Fruit fly (Drosophila melanogaster) whole organism, embryonic: ENCODE data around the gene Pvf3.

Experiments
- Blimp-1 ChIP-seq: fragments of 200-800 bp; sonication (Bioruptor generic); optimal IDR thresholded peaks from 3 replicates; lab custom pipeline; 2018; ENCODE audit warnings: missing biosample characterization, missing genetic modification characterization, mild to moderate bottlenecking, moderate library complexity, missing genetic modification reagents
- CG10959 ChIP-seq: fragments of 200-800 bp; sonication (Bioruptor generic); IDR thresholded peaks from 2 replicates; pipeline ENCODE4 v1.3.6; 2022; ENCODE audit warnings: missing biosample characterization, missing genetic modification characterization
- CG12769 ChIP-seq: fragments of 200-800 bp; sonication (Bioruptor generic); optimal IDR thresholded peaks from 2 replicates; lab custom pipeline; 2019; ENCODE audit warnings: missing biosample characterization, mild to moderate bottlenecking, missing genetic modification characterization, moderate library complexity
- CG13123 ChIP-seq: fragments of 200-800 bp; sonication (Bioruptor generic); optimal IDR thresholded peaks from 2 replicates; lab custom pipeline; 2016; ENCODE audit warnings: missing biosample characterization, missing genetic modification characterization
- CG13775 ChIP-seq: fragments of 200-800 bp; sonication (Bioruptor generic); optimal IDR thresholded peaks from 3 replicates; lab custom pipeline; 2017; ENCODE audit warnings: missing biosample characterization, mild to moderate bottlenecking, missing genetic modification characterization
- CG14014 ChIP-seq: fragments of 200-800 bp; sonication (Bioruptor generic); IDR thresholded peaks from 2 replicates; pipeline ENCODE4 v1.3.6; 2022; ENCODE audit warnings: missing biosample characterization, missing genetic modification characterization
- CG14710 ChIP-seq: fragments of 200-800 bp; sonication (Bioruptor generic); optimal IDR thresholded peaks from 3 replicates; lab custom pipeline; 2019; ENCODE audit warnings: missing biosample characterization, mild to moderate bottlenecking, missing genetic modification characterization, moderate library complexity
- CG14860 ChIP-seq: fragments of 200-800 bp; sonication (Bioruptor generic); IDR thresholded peaks from 3 replicates; pipeline ENCODE4 v1.3.6; 2022; ENCODE audit warnings: missing biosample characterization, missing genetic modification characterization; ENCODE audit not compliant: partially characterized antibody
- CG17802 ChIP-seq: fragments of 200-800 bp; sonication (Bioruptor generic); optimal IDR thresholded peaks from 2 replicates; lab custom pipeline; 2018; ENCODE audit warnings: missing biosample characterization, mild to moderate bottlenecking, missing genetic modification characterization, moderate library complexity
- CG17829 ChIP-seq: fragments of 200-800 bp; optimal IDR thresholded peaks from 2 replicates; lab custom pipeline; 2019; ENCODE audit warnings: missing biosample characterization, mild to moderate bottlenecking, missing genetic modification characterization, moderate library complexity
- CG18011 ChIP-seq: fragments of 200-800 bp; sonication (Bioruptor generic); optimal IDR thresholded peaks from 2 replicates; lab custom pipeline; 2017; ENCODE audit warnings: missing biosample characterization, missing genetic modification characterization, mild to moderate bottlenecking, moderate library complexity, missing genotype
- CG18262 ChIP-seq: fragments of 200-800 bp; optimal IDR thresholded peaks from 3 replicates; lab custom pipeline; 2019; ENCODE audit warnings: missing biosample characterization, mild to moderate bottlenecking, missing genetic modification characterization, moderate library complexity
- CG2116 ChIP-seq: fragments of 200-800 bp; sonication (Bioruptor generic); optimal IDR thresholded peaks from 3 replicates; lab custom pipeline; 2018; ENCODE audit warnings: missing biosample characterization, mild to moderate bottlenecking, missing genetic modification characterization
- CG30020 ChIP-seq: fragments of 200-800 bp; optimal IDR thresholded peaks from 2 replicates; lab custom pipeline; 2019; ENCODE audit warnings: missing biosample characterization, mild to moderate bottlenecking, missing genetic modification characterization, moderate library complexity
- CG33213 ChIP-seq: fragments of 200-800 bp; sonication (Bioruptor generic); optimal IDR thresholded peaks from 3 replicates; lab custom pipeline; 2016; ENCODE audit warnings: missing biosample characterization, missing genetic modification characterization
- CG34224 ChIP-seq: fragments of 200-800 bp; sonication (Bioruptor generic); IDR thresholded peaks from 3 replicates; pipeline ENCODE4 v1.3.6; 2022; ENCODE audit warnings: missing biosample characterization, missing genetic modification characterization; ENCODE audit not compliant: partially characterized antibody
- CG7372 ChIP-seq: fragments of 200-800 bp; sonication (Bioruptor generic); IDR thresholded peaks from 2 replicates; pipeline ENCODE4 v1.3.6; 2022; ENCODE audit warnings: missing biosample characterization, missing genetic modification characterization
- CG7963 ChIP-seq: fragments of 200-800 bp; sonication (Bioruptor generic); IDR thresholded peaks from 3 replicates; pipeline ENCODE4 v1.3.6; 2022; ENCODE audit warnings: missing biosample characterization, missing genetic modification characterization; ENCODE audit not compliant: partially characterized antibody
- CG8924 ChIP-seq: fragments of 200-800 bp; optimal IDR thresholded peaks from 3 replicates; lab custom pipeline; 2019; ENCODE audit warnings: missing biosample characterization, mild to moderate bottlenecking, missing genetic modification characterization, moderate library complexity
- CG9437 ChIP-seq: fragments of 200-800 bp; sonication (Bioruptor generic); optimal IDR thresholded peaks from 2 replicates; lab custom pipeline; 2018; ENCODE audit warnings: missing biosample characterization, mild to moderate bottlenecking, missing genetic modification characterization
- CG9797 ChIP-seq: fragments of 200-800 bp; sonication (Bioruptor generic); optimal IDR thresholded peaks from 3 replicates; lab custom pipeline; 2018; ENCODE audit warnings: missing biosample characterization, mild to moderate bottlenecking, missing genetic modification characterization
- CG9932 ChIP-seq: fragments of 200-800 bp; sonication (Bioruptor generic); IDR thresholded peaks from 2 replicates; pipeline ENCODE4 v1.3.6; 2022; ENCODE audit warnings: missing biosample characterization, missing genetic modification characterization
- Dll ChIP-seq: fragments of 200-800 bp; sonication (Bioruptor generic); IDR thresholded peaks from 4 replicates; pipeline ENCODE4 v1.3.6; 2022; ENCODE audit warnings: missing biosample characterization, missing genetic modification characterization; ENCODE audit not compliant: partially characterized antibody
- Dp ChIP-seq: fragments of 200-800 bp; sonication (Bioruptor generic); optimal IDR thresholded peaks from 2 replicates; lab custom pipeline; 2018; ENCODE audit warnings: missing biosample characterization, mild to moderate bottlenecking, missing genetic modification characterization, moderate library complexity
- Elba2 ChIP-seq: fragments of 200-800 bp; sonication (Bioruptor generic); optimal IDR thresholded peaks from 3 replicates; lab custom pipeline; 2016; ENCODE audit warnings: missing biosample characterization, missing genetic modification characterization
- Lhr ChIP-seq: fragments of 200-800 bp; sonication (Bioruptor generic); optimal IDR thresholded peaks from 3 replicates; lab custom pipeline; 2017; ENCODE audit warnings: mild to moderate bottlenecking, missing biosample characterization, missing genetic modification reagents, missing genetic modification characterization
- MESR4 ChIP-seq: fragments of 200-800 bp; sonication (Bioruptor generic); optimal IDR thresholded peaks from 2 replicates; lab custom pipeline; 2018; ENCODE audit warnings: missing biosample characterization, mild to moderate bottlenecking, missing genetic modification characterization, moderate library complexity
- Med ChIP-seq: fragments of 200-800 bp; sonication (Bioruptor generic); peaks from one replicate; lab custom pipeline; 2016; ENCODE audit warnings: missing biosample characterization, missing genetic modification characterization, mild to moderate bottlenecking, inconsistent platforms, moderate library complexity
- NC2β ChIP-seq: fragments of 200-800 bp; sonication (Bioruptor generic); optimal IDR thresholded peaks from 2 replicates; lab custom pipeline; 2016; ENCODE audit warnings: missing biosample characterization, missing genetic modification characterization
- Neu2 ChIP-seq: fragments of 200-800 bp; sonication (Bioruptor generic); optimal IDR thresholded peaks from 3 replicates; lab custom pipeline; 2016; ENCODE audit warnings: missing biosample characterization, missing genetic modification characterization, borderline replicate concordance
- Rfx ChIP-seq: fragments of 200-800 bp; sonication (Bioruptor generic); IDR thresholded peaks from 2 replicates; pipeline ENCODE4 v1.3.6; 2022; ENCODE audit warnings: missing biosample characterization, missing genetic modification characterization
- Sin3A ChIP-seq: fragments of >200 bp; optimal IDR thresholded peaks from 2 replicates; lab custom pipeline; 2018
- YL-1 ChIP-seq: fragments of 200-800 bp; sonication (Bioruptor generic); optimal IDR thresholded peaks from 3 replicates; lab custom pipeline; 2017; ENCODE audit warnings: missing biosample characterization, mild to moderate bottlenecking, missing genetic modification characterization
- dan ChIP-seq: fragments of 200-800 bp; sonication (Bioruptor generic); IDR thresholded peaks from 2 replicates; pipeline ENCODE4 v1.3.6; 2022; ENCODE audit warnings: missing biosample characterization, missing genetic modification characterization
- danr ChIP-seq: fragments of 200-800 bp; sonication (Bioruptor generic); IDR thresholded peaks from 2 replicates; pipeline ENCODE4 v1.3.6; 2022; ENCODE audit warnings: missing biosample characterization, missing genetic modification characterization
- disco-r ChIP-seq: fragments of 200-800 bp; sonication (Bioruptor generic); optimal IDR thresholded peaks from 2 replicates; lab custom pipeline; 2016; ENCODE audit warnings: missing biosample characterization, missing genetic modification characterization
- dmrt99B ChIP-seq: fragments of 200-800 bp; sonication (Bioruptor generic); optimal IDR thresholded peaks from 2 replicates; lab custom pipeline; 2018; ENCODE audit warnings: missing biosample characterization, mild to moderate bottlenecking, missing genetic modification characterization, moderate library complexity
- dysf ChIP-seq: fragments of 200-800 bp; sonication (Bioruptor generic); IDR thresholded peaks from 3 replicates; pipeline ENCODE4 v1.3.6; 2022; ENCODE audit warnings: missing biosample characterization, missing genetic modification characterization
- gfzf ChIP-seq: fragments of 200-800 bp; sonication (Bioruptor generic); optimal IDR thresholded peaks from 2 replicates; lab custom pipeline; 2016; ENCODE audit warnings: missing biosample characterization, mild to moderate bottlenecking, missing genetic modification characterization, moderate library complexity
- lilli ChIP-seq: fragments of 200-800 bp; sonication (Bioruptor generic); optimal IDR thresholded peaks from 3 replicates; lab custom pipeline; 2016; ENCODE audit warnings: missing biosample characterization, missing genetic modification characterization
- nmo ChIP-seq: fragments of 200-800 bp; sonication (Bioruptor generic); optimal IDR thresholded peaks from 2 replicates; lab custom pipeline; 2018; ENCODE audit warnings: missing biosample characterization, mild to moderate bottlenecking, missing genetic modification characterization, moderate library complexity
- pan ChIP-seq, 4 experiments: fragments of >200 bp in 3 of 4; fragments of 200-800 bp in 1 of 4; sonication (Bioruptor generic) in 1 of 4; optimal IDR thresholded peaks in 3 of 4; IDR thresholded peaks in 1 of 4; 2 replicates each; pipeline versions ENCODE4 v1.3.6 to Lab custom; 2017 to 2022; ENCODE audit warnings: missing biosample characterization in 2 of 4, missing genetic modification characterization in 2 of 4, mixed read lengths in 1 of 4
- phol ChIP-seq: fragments of 200-800 bp; sonication (Bioruptor generic); optimal IDR thresholded peaks from 3 replicates; lab custom pipeline; 2018; ENCODE audit warnings: missing biosample characterization, mild to moderate bottlenecking, missing genetic modification characterization, moderate library complexity
- prd ChIP-seq, 3 experiments: fragments of >200 bp in 2 of 3; fragments of 200-800 bp in 1 of 3; sonication (Bioruptor generic) in 1 of 3; optimal IDR thresholded peaks in 2 of 3; IDR thresholded peaks in 1 of 3; 2 replicates in 2 of 3; 3 replicates in 1 of 3; pipeline versions ENCODE4 v1.3.6 to Lab custom; 2017 to 2022; ENCODE audit warnings: missing biosample characterization in 1 of 3, missing genetic modification characterization in 1 of 3
- pzg ChIP-seq: fragments of 200-800 bp; sonication (Bioruptor generic); optimal IDR thresholded peaks from 3 replicates; lab custom pipeline; 2018; ENCODE audit warnings: missing biosample characterization, mild to moderate bottlenecking, missing genetic modification characterization, moderate library complexity
- sens ChIP-seq: fragments of 200-800 bp; sonication (Bioruptor generic); peaks from one replicate; lab custom pipeline; 2016; ENCODE audit warnings: missing biosample characterization, missing genetic modification characterization
- sqz ChIP-seq: fragments of 200-800 bp; sonication (Bioruptor generic); optimal IDR thresholded peaks from 3 replicates; lab custom pipeline; 2018; ENCODE audit warnings: missing biosample characterization, mild to moderate bottlenecking, missing genetic modification characterization
- stwl ChIP-seq: fragments of 200-800 bp; sonication (Bioruptor generic); optimal IDR thresholded peaks from 3 replicates; lab custom pipeline; 2018; ENCODE audit warnings: missing biosample characterization, mild to moderate bottlenecking, missing genetic modification characterization, moderate library complexity
- ttk ChIP-seq: fragments of 200-800 bp; sonication (Bioruptor generic); IDR thresholded peaks from 2 replicates; pipeline ENCODE4 v2.1.2; 2022; ENCODE audit warnings: missing biosample characterization, missing genetic modification characterization
- zen ChIP-seq: fragments of 200-800 bp; sonication (Bioruptor generic); optimal IDR thresholded peaks from 3 replicates; lab custom pipeline; 2018; ENCODE audit warnings: missing biosample characterization, mild to moderate bottlenecking, missing genetic modification characterization, moderate library complexity

The Pvf3 gene

DNA sequence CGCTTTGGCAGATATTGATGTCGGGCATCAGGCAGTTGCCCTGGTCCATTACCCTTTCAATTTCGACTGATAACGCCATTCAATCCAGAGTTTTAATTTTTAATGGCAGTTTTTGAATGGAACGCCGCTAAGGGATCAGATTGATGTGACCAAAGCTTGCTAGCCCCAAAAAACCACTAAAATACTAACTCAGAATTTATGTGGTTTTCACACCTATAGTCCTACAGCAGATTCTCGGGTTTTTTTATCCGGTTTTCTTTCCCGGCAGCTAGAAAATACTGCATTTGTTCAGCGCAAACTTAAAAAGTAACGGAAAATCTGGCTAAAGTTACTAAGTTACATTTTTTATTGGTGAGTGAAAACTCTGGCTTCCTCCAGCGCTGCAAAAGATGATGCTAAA is 91.8 kb downstream of the Pvf3 start, which contains the start of gene Nuf2 (continued):
- no peak for TF ChIP-seq dysf (GFP tag; lab: Robert Waterston, UW)
- no peak for TF ChIP-seq NC2β (GFP tag; lab: Kevin White, UChicago)
- no peak for TF ChIP-seq ttk
- TF ChIP-seq pan (optimal IDR thresholded peaks at IDR 0.05; lab: Kevin White, UChicago) = no peak
- peak in 1 of 2 experiments; percentile 27 for TF ChIP-seq pan (GFP tag; optimal IDR thresholded peaks at IDR 0.05 in 1 of 2, IDR thresholded peaks at IDR 0.05 in 1 of 2)
- TF ChIP-seq CG7963 = no peak
- no peak for TF ChIP-seq sqz
- TF ChIP-seq CG33213 (GFP tag; lab: Kevin White, UChicago) = peak; percentile 69
- no peak for TF ChIP-seq CG10959 (GFP tag; lab: Robert Waterston, UW)
- TF ChIP-seq CG14014 (GFP tag; lab: Robert Waterston, UW) = no peak
- peak; percentile 17 for TF ChIP-seq YL-1 (GFP tag; lab: Kevin White, UChicago)
- TF ChIP-seq stwl (tag; lab: Kevin White, UChicago) = peak; percentile 70
- TF ChIP-seq Med (GFP tag; lab: Kevin White, UChicago) = peak; percentile 67
- no peak for TF ChIP-seq dan
- no peak for TF ChIP-seq CG14860 (GFP tag; lab: Robert Waterston, UW)
- peak; percentile 88 for TF ChIP-seq Lhr (GFP tag; lab: Kevin White, UChicago)
- TF ChIP-seq CG9437 (GFP tag; lab: Kevin White, UChicago) = no peak
- no peak for TF ChIP-seq danr
- no peak for TF ChIP-seq disco-r
- TF ChIP-seq dmrt99B (tag; lab: Kevin White, UChicago) = no peak
- TF ChIP-seq CG12769 (tag; lab: Kevin White, UChicago) = peak; percentile 24
- peak; percentile 46 for TF ChIP-seq nmo (GFP tag; lab: Kevin White, UChicago)
- TF ChIP-seq Sin3A (lab: Kevin White, UChicago) = peak; percentile 61
- TF ChIP-seq CG18011 = peak; percentile 18
- TF ChIP-seq Rfx (GFP tag; lab: Robert Waterston, UW) = no peak
- no peak for TF ChIP-seq Dll (GFP tag; lab: Robert Waterston, UW)
- TF ChIP-seq CG17829 = peak; percentile 24
- TF ChIP-seq zen (tag; lab: Kevin White, UChicago) = peak; percentile 11
- peak; percentile 37 for TF ChIP-seq CG2116
- TF ChIP-seq MESR4 = peak; percentile 19
- TF ChIP-seq CG17802 (tag; lab: Kevin White, UChicago) = peak; percentile 49
- no peak for TF ChIP-seq Blimp-1 (GFP tag; lab: Kevin White, UChicago)
- TF ChIP-seq Elba2 (GFP tag; lab: Kevin White, UChicago) = no peak
- no peak for TF ChIP-seq CG13775 (GFP tag; lab: Kevin White, UChicago)

DNA sequence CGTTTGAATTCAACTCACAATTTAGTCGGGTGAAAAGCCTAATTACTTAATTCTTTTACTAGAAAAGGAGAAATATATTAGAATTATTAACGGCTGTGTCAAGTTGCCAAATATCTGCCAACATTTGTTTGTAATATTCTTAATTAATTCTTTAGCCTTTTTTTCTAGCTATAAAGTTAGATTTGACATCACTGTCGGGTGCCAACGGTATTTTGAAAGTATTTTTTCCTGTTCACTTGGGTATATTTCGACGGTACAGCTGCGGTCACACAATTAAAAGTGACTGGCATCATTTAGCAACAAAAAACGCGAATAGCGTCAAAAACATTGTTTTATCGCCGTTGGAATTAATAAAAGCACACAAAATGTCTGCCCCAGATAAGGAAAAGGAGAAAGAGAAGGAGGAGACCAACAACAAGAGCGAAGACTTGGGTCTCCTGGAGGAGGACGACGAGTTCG is 93.7 kb downstream of the Pvf3 start, which contains the start of gene Sem1:
TSS of gene Sem1 (plus strand) at position 266 of the 459 bp plus-strand sequence.
- TF ChIP-seq Neu2 = no peak
- TF ChIP-seq CG13123 (GFP tag; lab: Kevin White, UChicago) = no peak
- peak; percentile 54 for TF ChIP-seq sens (GFP tag; lab: Kevin White, UChicago)
- peak; percentile 12 for TF ChIP-seq CG8924 (tag; lab: Kevin White, UChicago)
- TF ChIP-seq gfzf (GFP tag; lab: Kevin White, UChicago) = peak; percentile 86
- peak; percentile 55 for TF ChIP-seq pzg (GFP tag; lab: Kevin White, UChicago)
- TF ChIP-seq stwl (tag; lab: Kevin White, UChicago) = peak; percentile 29
- TF ChIP-seq CG9797 (GFP tag; lab: Kevin White, UChicago) = peak; percentile 59
- no peak for TF ChIP-seq prd (optimal IDR thresholded peaks at IDR 0.05; lab: Kevin White, UChicago)
- TF ChIP-seq prd (GFP tag; IDR thresholded peaks at IDR 0.05; lab: Robert Waterston, UW) = 0 out of 3 replicates have a peak, but pooled peaks have one; percentile 14
- peak; percentile 6 for TF ChIP-seq lilli (GFP tag; lab: Kevin White, UChicago)
- peak; percentile 39; the same call in 1 of the 2 replicates for TF ChIP-seq CG9932 (GFP tag; lab: Robert Waterston, UW)
- TF ChIP-seq CG18262 (tag; lab: Kevin White, UChicago) = peak; percentile 4
- peak; percentile 50 for TF ChIP-seq CG14710 (tag; lab: Kevin White, UChicago)
- TF ChIP-seq CG30020 = peak; percentile 47
- TF ChIP-seq Dp = peak; percentile 34
- no peak for TF ChIP-seq CG7372 (GFP tag; lab: Robert Waterston, UW)
- TF ChIP-seq CG34224 = peak; percentile 18; the same call in 1 of the 3 replicates
- TF ChIP-seq phol (tag; lab: Kevin White, UChicago) = peak; percentile 5
- TF ChIP-seq YL-1 (GFP tag; lab: Kevin White, UChicago) = peak; percentile 31
